Worm (Caenorhabditis elegans): ENCODE measurements around the gene cyp-33E3.

ce11 chrIV:8644432-8644831 lies 29.6 kb downstream of the cyp-33E3 start, which contains the start of gene C49C8.3:
- no peak for TF ChIP-seq spr-1 (tag; optimal IDR thresholded peaks at IDR 0.05)
- TF ChIP-seq mdl-1 (tag; optimal IDR thresholded peaks at IDR 0.05) = no peak
- no peak for TF ChIP-seq fkh-10 (GFP tag; optimal IDR thresholded peaks at IDR 0.05)
- no peak for TF ChIP-seq nhr-28 (tag; optimal IDR thresholded peaks at IDR 0.05)
- no peak for TF ChIP-seq nhr-102 (tag; optimal IDR thresholded peaks at IDR 0.05)
- TF ChIP-seq lin-39 (tag; optimal IDR thresholded peaks at IDR 0.05) = no peak
- TF ChIP-seq ceh-82 (tag; optimal IDR thresholded peaks at IDR 0.05) = no peak
- no peak for TF ChIP-seq nhr-237 (tag; optimal IDR thresholded peaks at IDR 0.05)
- TF ChIP-seq Y75B8A.6 (GFP tag; IDR thresholded peaks at IDR 0.05) = no peak
- no peak for TF ChIP-seq lir-3 (tag; optimal IDR thresholded peaks at IDR 0.05)
- no peak for TF ChIP-seq saeg-2 (GFP tag; IDR thresholded peaks at IDR 0.05)
- no peak for TF ChIP-seq dpl-1 (GFP tag; optimal IDR thresholded peaks at IDR 0.05)
- TF ChIP-seq gei-8 (GFP tag; optimal IDR thresholded peaks at IDR 0.05) = no peak
- no peak for TF ChIP-seq unc-62 (GFP tag; optimal IDR thresholded peaks at IDR 0.05 in 1 of 2)
- no peak for TF ChIP-seq unc-62 (tag; optimal IDR thresholded peaks at IDR 0.05)

All from whole organism, L4 larva.